Fruit fly (Drosophila melanogaster): Measurements from ENCODE around the gene CG31373.

The CG31373 gene

DNA sequence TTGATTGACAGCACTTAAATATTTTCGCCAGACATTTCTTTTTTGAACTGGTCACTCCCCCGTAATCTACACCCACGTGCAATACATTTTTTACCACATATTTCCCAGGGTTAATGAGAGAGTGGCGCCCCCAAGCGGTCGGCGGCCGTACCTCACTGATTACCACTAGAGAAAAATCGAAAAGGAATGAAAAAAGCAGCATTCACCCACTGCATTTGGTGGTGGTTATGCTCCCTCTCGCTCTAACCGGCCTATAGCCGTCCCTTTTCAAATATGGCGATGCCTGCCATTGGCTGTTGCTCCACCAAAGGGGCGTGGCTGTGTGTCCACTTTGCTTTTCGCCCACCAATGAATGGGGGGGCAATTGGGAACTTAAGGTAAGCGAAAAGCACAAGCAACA, 44.2 kb downstream of the CG31373 start (continued):
- TF ChIP-seq maf-S (GFP tag; optimal IDR thresholded peaks at IDR 0.05) (no peak), Poxn (GFP tag; IDR thresholded peaks at IDR 0.05) (no peak), lmd (GFP tag; IDR thresholded peaks at IDR 0.05) (no peak), slbo (GFP tag; IDR thresholded peaks at IDR 0.05) (no peak), CG10321 (GFP tag; IDR thresholded peaks at IDR 0.05) (peak; percentile 97), zen (tag; optimal IDR thresholded peaks at IDR 0.05) (peak; percentile 74), pzg (GFP tag; optimal IDR thresholded peaks at IDR 0.05) (no peak), CG34376 (GFP tag; optimal IDR thresholded peaks at IDR 0.05) (peak; percentile 41), CG9609 (GFP tag; optimal IDR thresholded peaks at IDR 0.05) (no peak), gsb (GFP tag; IDR thresholded peaks at IDR 0.05) (peak; percentile 39; the same call in 1 of the 2 replicates), CG9797 (GFP tag; optimal IDR thresholded peaks at IDR 0.05) (peak; percentile 9), Sry-δ (GFP tag; optimal IDR thresholded peaks at IDR 0.05) (peak; percentile 1), toy (GFP tag; IDR thresholded peaks at IDR 0.05) (no peak), CG6765 (GFP tag; optimal IDR thresholded peaks at IDR 0.05) (peak; percentile 15), ro (GFP tag; IDR thresholded peaks at IDR 0.05) (no peak), Sry-β (GFP tag; optimal IDR thresholded peaks at IDR 0.05) (peak; percentile 31), sim (GFP tag; IDR thresholded peaks at IDR 0.05) (peak; percentile 51; the same call in 1 of the 2 replicates), CG6791 (GFP tag; IDR thresholded peaks at IDR 0.05; ENCODE audit: partially characterized antibody) (peak; percentile 40; the same call in 2 of the 3 replicates), lbe (GFP tag; optimal IDR thresholded peaks at IDR 0.05) (no peak), gcm2 (GFP tag; optimal IDR thresholded peaks at IDR 0.05) (peak; percentile 11), h (optimal IDR thresholded peaks at IDR 0.05) (peak; percentile 71), Hr78 (GFP tag; optimal IDR thresholded peaks at IDR 0.05) (no peak), CG6689 (GFP tag; IDR thresholded peaks at IDR 0.05) (peak; percentile 42; the same call in 1 of the 2 replicates), tx (GFP tag; optimal IDR thresholded peaks at IDR 0.05) (no peak), CG12744 (GFP tag; optimal IDR thresholded peaks at IDR 0.05) (no peak), dati (GFP tag; IDR thresholded peaks at IDR 0.05) (no peak), CG4424 (GFP tag; optimal IDR thresholded peaks at IDR 0.05) (peak; percentile 72), Aef1 (GFP tag; IDR thresholded peaks at IDR 0.05) (no peak), Bgb (GFP tag; IDR thresholded peaks at IDR 0.05; ENCODE audit: partially characterized antibody) (peak; percentile 9; the same call in 1 of the 2 replicates), CG2116 (GFP tag; optimal IDR thresholded peaks at IDR 0.05) (peak; percentile 28), NfI (GFP tag; optimal IDR thresholded peaks at IDR 0.05) (peak; percentile 61), Ets65A (GFP tag) (no peak), schlank (tag; optimal IDR thresholded peaks at IDR 0.05) (no peak), Nf-YB (GFP tag; optimal IDR thresholded peaks at IDR 0.05) (peak; percentile 100), Drgx (GFP tag; IDR thresholded peaks at IDR 0.05) (peak; percentile 74), CG10366 (GFP tag; IDR thresholded peaks at IDR 0.05) (peak; percentile 32; the same call in 1 of the 2 replicates), prd (optimal IDR thresholded peaks at IDR 0.05) (no peak), prd (GFP tag; IDR thresholded peaks at IDR 0.05) (peak; percentile 36; the same call in 1 of the 3 replicates), CG15073 (GFP tag; optimal IDR thresholded peaks at IDR 0.05) (no peak), Lpt (GFP tag; optimal IDR thresholded peaks at IDR 0.05) (peak; percentile 64), Tbp (GFP tag; optimal IDR thresholded peaks at IDR 0.05) (no peak), dmrt99B (tag; optimal IDR thresholded peaks at IDR 0.05) (peak; percentile 51), CG3163 (GFP tag; optimal IDR thresholded peaks at IDR 0.05) (no peak), lilli (GFP tag; optimal IDR thresholded peaks at IDR 0.05) (no peak), CG11504 (tag; optimal IDR thresholded peaks at IDR 0.05) (peak; percentile 58), ken (GFP tag; IDR thresholded peaks at IDR 0.05) (peak; percentile 19; the same call in 1 of the 3 replicates), Ets97D (GFP tag; optimal IDR thresholded peaks at IDR 0.05) (no peak), CG11723 (GFP tag; optimal IDR thresholded peaks at IDR 0.05) (peak; percentile 15), twi (tag; optimal IDR thresholded peaks at IDR 0.05) (peak; percentile 41), Ravus (GFP tag; IDR thresholded peaks at IDR 0.05) (no peak), sqz (GFP tag; optimal IDR thresholded peaks at IDR 0.05) (peak; percentile 89), pum (GFP tag; optimal IDR thresholded peaks at IDR 0.05) (peak; percentile 20), chif (GFP tag; optimal IDR thresholded peaks at IDR 0.05) (peak in 1 of 2 experiments; percentile 54)

All from whole organism, embryonic.